Fruit fly (Drosophila melanogaster) whole organism, prepupa: ENCODE measurements around the gene Med.

Experiments used
- Blimp-1 ChIP-seq: fragments of 200-800 bp; sonication (Bioruptor generic); optimal IDR thresholded peaks from 3 replicates; lab custom pipeline; 2017; ENCODE audit warnings: missing biosample characterization, missing genetic modification characterization, mild to moderate bottlenecking, moderate library complexity, missing genetic modification reagents
- CG6808 ChIP-seq: fragments of 200-800 bp; sonication (Bioruptor generic); optimal IDR thresholded peaks from 3 replicates; lab custom pipeline; 2017; ENCODE audit warnings: missing biosample characterization, missing genetic modification characterization, mild to moderate bottlenecking, moderate library complexity, missing genetic modification reagents
- CG6854 ChIP-seq: fragments of 200-800 bp; sonication (Bioruptor generic); optimal IDR thresholded peaks from 2 replicates; lab custom pipeline; 2017; ENCODE audit warnings: missing biosample characterization, mild to moderate bottlenecking, missing genetic modification characterization
- Eip75B ChIP-seq: fragments of 200-800 bp; sonication (Bioruptor generic); optimal IDR thresholded peaks from 3 replicates; lab custom pipeline; 2016; ENCODE audit warnings: missing biosample characterization, missing genetic modification characterization
- Hr38 ChIP-seq: sonication (Bioruptor generic); optimal IDR thresholded peaks from 2 replicates; lab custom pipeline; 2016; ENCODE audit warnings: missing biosample characterization, missing genetic modification characterization
- OdsH ChIP-seq: fragments of 200-800 bp; sonication (Bioruptor generic); optimal IDR thresholded peaks from 3 replicates; lab custom pipeline; 2016; ENCODE audit warnings: missing biosample characterization, missing genetic modification characterization
- Smox ChIP-seq: fragments of 200-800 bp; sonication (Bioruptor generic); optimal IDR thresholded peaks from 3 replicates; lab custom pipeline; 2016; ENCODE audit warnings: missing biosample characterization, missing genetic modification characterization
- cyc ChIP-seq: fragments of 200-800 bp; sonication (Bioruptor generic); optimal IDR thresholded peaks from 3 replicates; lab custom pipeline; 2016; ENCODE audit warnings: missing biosample characterization, missing genetic modification characterization
- lz ChIP-seq: fragments of 200-800 bp; sonication (Bioruptor generic); optimal IDR thresholded peaks from 3 replicates; lab custom pipeline; 2016; ENCODE audit warnings: missing biosample characterization, missing genetic modification characterization
- pdm3 ChIP-seq: fragments of 200-800 bp; sonication (Bioruptor generic); optimal IDR thresholded peaks from 3 replicates; lab custom pipeline; 2016; ENCODE audit warnings: missing biosample characterization, missing genetic modification characterization

- TF ChIP-seq Smox (GFP tag; lab: Kevin White, UChicago) (no peak), Hr38 (no peak), OdsH (GFP tag; lab: Kevin White, UChicago) (no peak), Eip75B (GFP tag; lab: Kevin White, UChicago) (no peak), pdm3 (GFP tag; lab: Kevin White, UChicago) (no peak), CG6854 (GFP tag; lab: Kevin White, UChicago) (no peak), Blimp-1 (GFP tag; lab: Kevin White, UChicago) (no peak), lz (GFP tag; lab: Kevin White, UChicago) (no peak), CG6808 (GFP tag; lab: Kevin White, UChicago) (no peak), cyc (GFP tag; lab: Kevin White, UChicago) (no peak)
These were observed 3.5 kb upstream of the Med start for dm6 chr3R:31607287-31607849.
